Worm (Caenorhabditis elegans) whole organism, L1 larva: ENCODE results near the gene C32D5.11.
A peak's percentile ranks its signal among the peaks of the same experiment; 100 is the strongest.

ENCODE experiments used
- C16A3.4 ChIP-seq: fragments of 150-350 bp; optimal IDR thresholded peaks from 2 replicates; lab custom pipeline; 2014; ENCODE audit warnings: missing biosample characterization, missing genetic modification characterization
- Y116A8C.19 ChIP-seq: sonication (generic microtip); optimal IDR thresholded peaks from 2 replicates; lab custom pipeline; 2016; ENCODE audit warnings: missing compliant biosample characterization, missing genetic modification characterization, borderline replicate concordance
- ama-1 ChIP-seq: fragments of 150-350 bp; optimal IDR thresholded peaks from 2 replicates; lab custom pipeline; 2014
- ceh-82 ChIP-seq, 3 experiments: fragments of 150-350 bp in 1 of 3; sonication (generic microtip) in 2 of 3; optimal IDR thresholded peaks; 2 replicates each; lab custom pipeline; 2014 to 2017; ENCODE audit warnings: missing biosample characterization in 3 of 3, missing genetic modification characterization in 3 of 3
- ceh-90 ChIP-seq: sonication (generic microtip); optimal IDR thresholded peaks from 2 replicates; lab custom pipeline; 2016; ENCODE audit warnings: missing genetic modification characterization, missing compliant biosample characterization
- dpl-1 ChIP-seq, 3 experiments: fragments of 150-350 bp in 2 of 3; sonication (generic microtip) in 1 of 3; optimal IDR thresholded peaks; 2 replicates each; lab custom pipeline; 2014 to 2017; ENCODE audit warnings: missing biosample characterization in 3 of 3, missing genetic modification characterization in 3 of 3, missing genetic modification reagents in 3 of 3
- efl-1 ChIP-seq, 4 experiments: fragments of 150-350 bp; optimal IDR thresholded peaks in 3 of 4; peaks in 1 of 4; 1 replicate in 1 of 4; 2 replicates in 3 of 4; lab custom pipeline; 2014; ENCODE audit warnings: missing biosample characterization in 2 of 4, missing genetic modification characterization in 2 of 4, missing genetic modification reagents in 2 of 4
- efl-3 ChIP-seq: fragments of 200-800 bp; sonication (Bioruptor generic); optimal IDR thresholded peaks from 2 replicates; lab custom pipeline; 2018; ENCODE audit warnings: mild to moderate bottlenecking, missing genetic modification characterization, missing compliant biosample characterization
- elt-2 ChIP-seq: sonication (generic microtip); optimal IDR thresholded peaks from 2 replicates; lab custom pipeline; 2016; ENCODE audit warnings: missing genetic modification characterization, mild to moderate bottlenecking, inconsistent platforms, missing compliant biosample characterization, missing genetic modification reagents
- ets-5 ChIP-seq: fragments of 200-800 bp; sonication (Bioruptor generic); IDR thresholded peaks from 2 replicates; pipeline ENCODE4 v1.3.6; 2022; ENCODE audit warnings: missing genetic modification characterization, missing compliant biosample characterization
- fkh-10 ChIP-seq: sonication (generic microtip); optimal IDR thresholded peaks from 2 replicates; lab custom pipeline; 2017; ENCODE audit warnings: missing biosample characterization, missing genetic modification reagents, missing genetic modification characterization
- fkh-4 ChIP-seq: sonication (generic microtip); optimal IDR thresholded peaks from 2 replicates; lab custom pipeline; 2016; ENCODE audit warnings: missing compliant biosample characterization, missing genetic modification characterization, borderline replicate concordance
- fkh-8 ChIP-seq: sonication (generic microtip); optimal IDR thresholded peaks from 2 replicates; lab custom pipeline; 2016; ENCODE audit warnings: mild to moderate bottlenecking, missing genetic modification characterization, missing compliant biosample characterization
- fos-1 ChIP-seq: fragments of 150-350 bp; optimal IDR thresholded peaks from 2 replicates; lab custom pipeline; 2014; ENCODE audit warnings: missing biosample characterization, missing genetic modification characterization
- grh-1 ChIP-seq: fragments of 200-800 bp; sonication (Bioruptor generic); IDR thresholded peaks from 2 replicates; pipeline ENCODE4 v1.3.6; 2022; ENCODE audit warnings: missing genetic modification reagents, missing genetic modification characterization, missing compliant biosample characterization
- hlh-17 ChIP-seq: fragments of 200-800 bp; sonication (Bioruptor generic); optimal IDR thresholded peaks from 2 replicates; lab custom pipeline; 2018; ENCODE audit warnings: missing genetic modification characterization, mild to moderate bottlenecking, missing compliant biosample characterization, moderate library complexity, borderline replicate concordance
- hpl-2 ChIP-seq: fragments of 150-350 bp; optimal IDR thresholded peaks from 2 replicates; lab custom pipeline; 2014; ENCODE audit warnings: missing biosample characterization, missing genetic modification reagents, missing genetic modification characterization
- irx-1 ChIP-seq: sonication (generic microtip); optimal IDR thresholded peaks from 2 replicates; lab custom pipeline; 2016; ENCODE audit warnings: missing genetic modification characterization, missing compliant biosample characterization
- isw-1 ChIP-seq: fragments of 200-800 bp; sonication (Bioruptor generic); IDR thresholded peaks from 2 replicates; pipeline ENCODE4 v1.3.6; 2022; ENCODE audit warnings: missing genetic modification characterization, missing compliant biosample characterization
- jun-1 ChIP-seq: fragments of 150-350 bp; optimal IDR thresholded peaks from 2 replicates; lab custom pipeline; 2014; ENCODE audit warnings: missing biosample characterization, missing genetic modification reagents, missing genetic modification characterization
- lin-13 ChIP-seq: fragments of 150-350 bp; optimal IDR thresholded peaks from 2 replicates; lab custom pipeline; 2014; ENCODE audit warnings: missing biosample characterization, missing genetic modification reagents, missing genetic modification characterization
- lin-14 ChIP-seq: fragments of 200-800 bp; sonication (Bioruptor generic); optimal IDR thresholded peaks from 2 replicates; lab custom pipeline; 2018; ENCODE audit warnings: mild to moderate bottlenecking, missing genetic modification characterization, moderate library complexity, missing compliant biosample characterization
- lin-15B ChIP-seq: fragments of 150-350 bp; sonication (generic microtip); optimal IDR thresholded peaks from 3 replicates; lab custom pipeline; 2014; ENCODE audit warnings: missing biosample characterization, missing genetic modification characterization
- lin-35 ChIP-seq, 2 experiments: fragments of 150-350 bp; optimal IDR thresholded peaks; 2 replicates each; lab custom pipeline; 2014; ENCODE audit warnings: missing biosample characterization in 2 of 2, missing genetic modification characterization in 2 of 2, missing genetic modification reagents in 2 of 2
- lin-39 ChIP-seq: fragments of 150-350 bp; optimal IDR thresholded peaks from 2 replicates; lab custom pipeline; 2014; ENCODE audit warnings: missing biosample characterization, missing genetic modification reagents, missing genetic modification characterization
- mdl-1 ChIP-seq, 2 experiments: fragments of 150-350 bp; optimal IDR thresholded peaks; 2 replicates each; lab custom pipeline; 2014 to 2017; ENCODE audit warnings: missing biosample characterization in 2 of 2, missing genetic modification characterization in 2 of 2, inconsistent platforms in 1 of 2
- mef-2 ChIP-seq: fragments of 150-350 bp; optimal IDR thresholded peaks from 2 replicates; lab custom pipeline; 2014; ENCODE audit warnings: missing biosample characterization, missing genetic modification characterization
- nhr-11 ChIP-seq: fragments of 150-350 bp; optimal IDR thresholded peaks from 2 replicates; lab custom pipeline; 2014; ENCODE audit warnings: missing biosample characterization, missing genetic modification characterization
- nhr-19 ChIP-seq: fragments of 200-800 bp; sonication (Bioruptor generic); conservative IDR thresholded peaks from 2 replicates; pipeline ENCODE4 v1.3.6; 2022; ENCODE audit warnings: missing genetic modification characterization, missing compliant biosample characterization
- nhr-20 ChIP-seq: sonication (generic microtip); optimal IDR thresholded peaks from 2 replicates; lab custom pipeline; 2016; ENCODE audit warnings: mild to moderate bottlenecking, missing genetic modification characterization, missing compliant biosample characterization
- nhr-28 ChIP-seq: fragments of 150-350 bp; optimal IDR thresholded peaks from 2 replicates; lab custom pipeline; 2014; ENCODE audit warnings: missing biosample characterization, missing genetic modification characterization
- nhr-71 ChIP-seq: sonication (generic microtip); optimal IDR thresholded peaks from 2 replicates; lab custom pipeline; 2016; ENCODE audit warnings: mild to moderate bottlenecking, missing genetic modification characterization, moderate library complexity, missing compliant biosample characterization
- nhr-76 ChIP-seq: sonication (generic microtip); optimal IDR thresholded peaks from 2 replicates; lab custom pipeline; 2017; ENCODE audit warnings: missing biosample characterization, missing genetic modification characterization
- nhr-77 ChIP-seq: fragments of 150-350 bp; optimal IDR thresholded peaks from 2 replicates; lab custom pipeline; 2014; ENCODE audit warnings: missing biosample characterization, missing genetic modification characterization
- nhr-85 ChIP-seq: sonication (generic microtip); peaks from one replicate; lab custom pipeline; 2016; ENCODE audit warnings: missing genetic modification characterization, inconsistent platforms, missing compliant biosample characterization
- pqm-1 ChIP-seq: sonication (generic microtip); optimal IDR thresholded peaks from 3 replicates; lab custom pipeline; 2017; ENCODE audit warnings: missing biosample characterization, missing genetic modification characterization
- skn-1 ChIP-seq: fragments of 150-350 bp; optimal IDR thresholded peaks from 2 replicates; lab custom pipeline; 2014; ENCODE audit warnings: missing biosample characterization, missing genetic modification characterization
- snpc-4 ChIP-seq: fragments of 150-350 bp; optimal IDR thresholded peaks from 2 replicates; lab custom pipeline; 2014; ENCODE audit warnings: missing biosample characterization, missing genetic modification characterization
- snu-23 ChIP-seq: sonication (generic microtip); optimal IDR thresholded peaks from 2 replicates; lab custom pipeline; 2016; ENCODE audit warnings: missing genetic modification characterization, missing compliant biosample characterization
- sox-4 ChIP-seq: sonication (generic microtip); optimal IDR thresholded peaks from 2 replicates; lab custom pipeline; 2016; ENCODE audit warnings: missing genetic modification characterization, missing compliant biosample characterization
- sptf-1 ChIP-seq: fragments of 150-350 bp; optimal IDR thresholded peaks from 2 replicates; lab custom pipeline; 2014; ENCODE audit warnings: missing biosample characterization, missing genetic modification characterization
- tbx-2 ChIP-seq: sonication (generic microtip); optimal IDR thresholded peaks from 2 replicates; lab custom pipeline; 2016; ENCODE audit warnings: missing genetic modification characterization, missing compliant biosample characterization
- unc-130 ChIP-seq: fragments of 150-350 bp; optimal IDR thresholded peaks from 2 replicates; lab custom pipeline; 2017; ENCODE audit warnings: missing biosample characterization, missing genetic modification characterization, inconsistent platforms
- unc-62 ChIP-seq: fragments of 150-350 bp; optimal IDR thresholded peaks from 2 replicates; lab custom pipeline; 2014; ENCODE audit warnings: missing biosample characterization, missing genetic modification reagents, missing genetic modification characterization
- unc-98 ChIP-seq: fragments of 200-800 bp; sonication (Bioruptor generic); IDR thresholded peaks from 2 replicates; pipeline ENCODE4 v1.3.6; 2022; ENCODE audit warnings: missing genetic modification characterization, missing compliant biosample characterization
- vab-15 ChIP-seq: sonication (generic microtip); optimal IDR thresholded peaks from 2 replicates; lab custom pipeline; 2017; ENCODE audit warnings: missing genotype, mild to moderate bottlenecking, missing genetic modification characterization, missing compliant biosample characterization
- xbp-1 ChIP-seq: sonication (generic microtip); optimal IDR thresholded peaks from 2 replicates; lab custom pipeline; 2016; ENCODE audit warnings: missing genetic modification characterization, missing compliant biosample characterization
- zag-1 ChIP-seq: fragments of 150-350 bp; optimal IDR thresholded peaks from 2 replicates; lab custom pipeline; 2014; ENCODE audit warnings: missing biosample characterization, missing genetic modification characterization
- zip-4 ChIP-seq: fragments of 200-800 bp; sonication (Bioruptor generic); optimal IDR thresholded peaks from 2 replicates; lab custom pipeline; 2018; ENCODE audit warnings: mild to moderate bottlenecking, missing genetic modification characterization, moderate library complexity, missing compliant biosample characterization
- ztf-11 ChIP-seq, 2 experiments: sonication (generic microtip); optimal IDR thresholded peaks; 2 replicates each; lab custom pipeline; 2016 to 2017; ENCODE audit warnings: missing genetic modification characterization in 2 of 2, missing biosample characterization in 1 of 2, missing compliant biosample characterization in 1 of 2

Gene C32D5.11

DNA sequence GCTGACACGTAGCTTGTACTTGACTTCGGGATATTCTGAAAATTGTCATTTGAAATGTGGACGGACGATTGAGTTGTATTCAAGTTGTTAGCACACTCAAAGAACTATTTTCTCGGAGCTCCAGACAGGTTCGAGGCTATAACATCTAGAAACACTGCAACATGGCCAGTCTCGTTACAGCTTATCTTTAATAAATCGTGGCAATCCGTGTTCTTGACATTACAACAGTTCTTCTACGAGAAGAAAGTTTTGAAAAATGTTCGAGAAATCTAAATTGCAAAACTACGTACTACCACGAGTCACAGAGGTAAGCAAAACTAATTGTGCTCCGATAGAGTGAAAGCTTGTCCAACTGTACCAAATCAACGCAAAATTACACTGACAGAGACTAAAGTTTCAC, 33.2 kb downstream of the C32D5.11 start:
- TF ChIP-seq snu-23 (GFP tag; lab: Kevin White, UChicago) (no peak), lin-39 (no peak), isw-1 (no peak), ama-1 (lab: Kevin White, UChicago) (no peak), tbx-2 (no peak), unc-62 (GFP tag; lab: Kevin White, UChicago) (no peak), nhr-71 (no peak), ceh-90 (no peak)

DNA sequence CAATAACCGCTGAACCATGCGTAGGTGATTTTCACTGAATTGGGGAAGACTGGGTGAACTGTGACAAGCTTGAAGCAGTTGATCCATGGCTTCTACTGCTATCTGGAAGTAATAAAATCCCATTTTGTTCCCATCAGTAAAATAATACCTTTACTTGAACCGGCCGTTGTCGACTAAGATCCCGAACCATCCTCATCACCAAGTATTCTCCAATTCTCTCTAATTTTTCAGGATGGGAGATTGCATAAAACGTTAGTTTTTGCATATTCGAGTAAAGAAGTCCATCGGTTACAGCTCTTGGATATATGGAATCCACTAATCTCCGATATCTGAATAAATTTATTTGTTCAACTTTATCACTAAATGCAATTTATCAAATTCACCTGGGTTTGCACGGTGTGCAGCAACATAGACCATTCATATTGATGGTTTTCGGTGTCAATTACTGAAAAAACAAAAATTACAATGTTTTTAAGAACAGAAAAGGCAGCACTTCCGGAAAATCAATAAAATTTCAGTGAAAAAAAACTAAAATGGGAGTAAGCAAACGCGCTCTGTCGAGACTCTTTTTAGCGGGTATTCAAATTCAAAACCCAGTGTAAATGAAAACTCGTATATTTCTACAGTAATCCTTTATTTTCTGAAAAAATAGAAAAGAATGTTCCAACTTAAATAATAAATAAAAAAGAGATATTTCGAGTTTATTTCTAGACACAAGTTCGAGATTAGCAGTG, 34.4 kb downstream of the C32D5.11 start, which contains the start of gene efr-3:
Gene efr-3, minus strand, starts transcription at position 505 of the 734 bp plus-strand sequence.
- TF ChIP-seq sox-4 (tag; lab: Kevin White, UChicago) (no peak), snpc-4 (peak; percentile 24), isw-1 (peak; percentile 51), mef-2 (no peak), pqm-1 (no peak), ceh-82 (tag; optimal IDR thresholded peaks at IDR 0.05; lab: Kevin White, UChicago) (peak in 1 of 3 experiments; percentile 40), nhr-20 (tag; lab: Kevin White, UChicago) (peak; percentile 38), C16A3.4 (tag; lab: Kevin White, UChicago) (peak; percentile 16), lin-39 (peak; percentile 38), ztf-11 (tag; optimal IDR thresholded peaks at IDR 0.05; lab: Kevin White, UChicago) (no peak), nhr-85 (tag; lab: Kevin White, UChicago) (peak; percentile 51), lin-13 (no peak), lin-14 (GFP tag; lab: Kevin White, UChicago) (peak; percentile 47), hpl-2 (GFP tag; lab: Kevin White, UChicago) (no peak), ets-5 (no peak), lin-15B (tag; lab: Kevin White, UChicago) (peak; percentile 24), fos-1 (tag; lab: Kevin White, UChicago) (no peak), fkh-4 (tag; lab: Kevin White, UChicago) (no peak), unc-130 (no peak), lin-35 (GFP tag; optimal IDR thresholded peaks at IDR 0.05; lab: Kevin White, UChicago) (peak; percentile 93 to 97), zag-1 (tag; lab: Kevin White, UChicago) (no peak), nhr-11 (tag; lab: Kevin White, UChicago) (peak; percentile 18), dpl-1 (GFP tag; optimal IDR thresholded peaks at IDR 0.05; lab: Kevin White, UChicago) (peak; percentile 89 to 95 (median 93)), efl-3 (GFP tag; lab: Kevin White, UChicago) (no peak), unc-62 (GFP tag; lab: Kevin White, UChicago) (no peak), Y116A8C.19 (tag; lab: Kevin White, UChicago) (no peak), hlh-17 (GFP tag; lab: Kevin White, UChicago) (no peak), skn-1 (tag; lab: Kevin White, UChicago) (peak; percentile 40), vab-15 (tag; lab: Kevin White, UChicago) (no peak), ceh-90 (no peak), elt-2 (tag; lab: Kevin White, UChicago) (no peak), nhr-76 (tag; lab: Kevin White, UChicago) (no peak), mdl-1 (tag; optimal IDR thresholded peaks at IDR 0.05; lab: Kevin White, UChicago) (no peak), sptf-1 (tag; lab: Kevin White, UChicago) (no peak), nhr-28 (no peak), jun-1 (no peak), efl-1 (optimal IDR thresholded peaks at IDR 0.05; lab: Kevin White, UChicago) (peak; percentile 81 to 93), efl-1 (GFP tag; optimal IDR thresholded peaks at IDR 0.05 in 1 of 2; lab: Kevin White, UChicago) (peak; percentile 94 to 99), nhr-19 (GFP tag; lab: Robert Waterston, UW) (peak; percentile 21; the same call in 1 of the 2 replicates), unc-98 (no peak), fkh-8 (tag; lab: Kevin White, UChicago) (peak; percentile 3), grh-1 (GFP tag; lab: Robert Waterston, UW) (no peak), irx-1 (no peak), zip-4 (no peak), fkh-10 (GFP tag; lab: Kevin White, UChicago) (no peak), nhr-77 (tag; lab: Kevin White, UChicago) (no peak), xbp-1 (tag; lab: Kevin White, UChicago) (peak; percentile 55)
